Fruit fly (Drosophila melanogaster) whole organism, embryonic: Measurements from ENCODE around the gene CG8668.
A peak's percentile ranks its signal among the peaks of the same experiment; 100 is the strongest.

ENCODE experiments used
- ATbp ChIP-seq: fragments of 200-800 bp; sonication (Bioruptor generic); optimal IDR thresholded peaks from 2 replicates; lab custom pipeline; 2017; ENCODE audit warnings: missing biosample characterization, mild to moderate bottlenecking, missing genetic modification characterization, missing genetic modification reagents
- CG1024 ChIP-seq: fragments of 200-800 bp; sonication (Bioruptor generic); IDR thresholded peaks from 2 replicates; pipeline ENCODE4 v1.3.6; 2022; ENCODE audit warnings: missing biosample characterization, missing genetic modification characterization
- CG10959 ChIP-seq: fragments of 200-800 bp; sonication (Bioruptor generic); IDR thresholded peaks from 2 replicates; pipeline ENCODE4 v1.3.6; 2022; ENCODE audit warnings: missing biosample characterization, missing genetic modification characterization
- CG12219 ChIP-seq: fragments of 200-800 bp; sonication (Bioruptor generic); optimal IDR thresholded peaks from 3 replicates; lab custom pipeline; 2018; ENCODE audit warnings: missing biosample characterization, mild to moderate bottlenecking, missing genetic modification characterization
- CG12391 ChIP-seq: fragments of 200-800 bp; sonication (Bioruptor generic); optimal IDR thresholded peaks from 3 replicates; lab custom pipeline; 2018; ENCODE audit warnings: missing biosample characterization, mild to moderate bottlenecking, missing genetic modification characterization, moderate library complexity
- CG14050 ChIP-seq: fragments of 200-800 bp; sonication (Bioruptor generic); IDR thresholded peaks from 3 replicates; pipeline ENCODE4 v1.3.6; 2022; ENCODE audit warnings: missing biosample characterization, missing genetic modification characterization
- CG15601 ChIP-seq: fragments of 200-800 bp; sonication (Bioruptor generic); optimal IDR thresholded peaks from 3 replicates; lab custom pipeline; 2019; ENCODE audit warnings: missing biosample characterization, mild to moderate bottlenecking, missing genetic modification characterization, moderate library complexity
- CG17186 ChIP-seq: fragments of 200-800 bp; sonication (Bioruptor generic); optimal IDR thresholded peaks from 3 replicates; lab custom pipeline; 2017; ENCODE audit warnings: missing biosample characterization, missing genetic modification reagents, missing genetic modification characterization
- CG17385 ChIP-seq: fragments of 200-800 bp; sonication (Bioruptor generic); optimal IDR thresholded peaks from 3 replicates; lab custom pipeline; 2018; ENCODE audit warnings: missing biosample characterization, mild to moderate bottlenecking, missing genetic modification characterization
- CG2199 ChIP-seq: fragments of 200-800 bp; sonication (Bioruptor generic); IDR thresholded peaks from 3 replicates; pipeline ENCODE4 v1.3.6; 2022; ENCODE audit warnings: missing biosample characterization, missing genetic modification characterization
- CG31365 ChIP-seq: fragments of 200-800 bp; sonication (Bioruptor generic); optimal IDR thresholded peaks from 2 replicates; lab custom pipeline; 2018; ENCODE audit warnings: missing biosample characterization, mild to moderate bottlenecking, missing genetic modification characterization
- CG32767 ChIP-seq: fragments of 200-800 bp; sonication (Bioruptor generic); IDR thresholded peaks from 2 replicates; pipeline ENCODE4 v1.3.6; 2022; ENCODE audit warnings: missing biosample characterization, missing genetic modification characterization
- CG33557 ChIP-seq: fragments of 200-800 bp; sonication (Bioruptor generic); optimal IDR thresholded peaks from 2 replicates; lab custom pipeline; 2019; ENCODE audit warnings: missing biosample characterization, mild to moderate bottlenecking, missing genetic modification characterization, moderate library complexity
- CG34376 ChIP-seq: fragments of 200-800 bp; sonication (Bioruptor generic); optimal IDR thresholded peaks from 2 replicates; lab custom pipeline; 2018; ENCODE audit warnings: missing biosample characterization, mild to moderate bottlenecking, missing genetic modification characterization
- CG6254 ChIP-seq: fragments of 200-800 bp; sonication (Bioruptor generic); optimal IDR thresholded peaks from 3 replicates; lab custom pipeline; 2017; ENCODE audit warnings: mild to moderate bottlenecking, missing biosample characterization, missing genetic modification reagents, missing genetic modification characterization
- CG7271 ChIP-seq: fragments of 200-800 bp; sonication (Bioruptor generic); optimal IDR thresholded peaks from 2 replicates; lab custom pipeline; 2018; ENCODE audit warnings: missing biosample characterization, mild to moderate bottlenecking, missing genetic modification characterization, moderate library complexity
- CG7839 ChIP-seq: fragments of 200-800 bp; sonication (Bioruptor generic); optimal IDR thresholded peaks from 3 replicates; lab custom pipeline; 2018; ENCODE audit warnings: missing biosample characterization, mild to moderate bottlenecking, missing genetic modification characterization, moderate library complexity
- CG7928 ChIP-seq: fragments of 200-800 bp; sonication (Bioruptor generic); optimal IDR thresholded peaks from 2 replicates; lab custom pipeline; 2017; ENCODE audit warnings: missing biosample characterization, mild to moderate bottlenecking, missing genetic modification characterization
- CG8944 ChIP-seq: fragments of 200-800 bp; sonication (Bioruptor generic); optimal IDR thresholded peaks from 3 replicates; lab custom pipeline; 2016; ENCODE audit warnings: missing biosample characterization, missing genetic modification characterization
- CG9437 ChIP-seq: fragments of 200-800 bp; sonication (Bioruptor generic); optimal IDR thresholded peaks from 2 replicates; lab custom pipeline; 2018; ENCODE audit warnings: missing biosample characterization, mild to moderate bottlenecking, missing genetic modification characterization
- CG9797 ChIP-seq: fragments of 200-800 bp; sonication (Bioruptor generic); optimal IDR thresholded peaks from 3 replicates; lab custom pipeline; 2018; ENCODE audit warnings: missing biosample characterization, mild to moderate bottlenecking, missing genetic modification characterization
- Dfd ChIP-seq, 2 experiments: fragments of >200 bp; optimal IDR thresholded peaks; 2 replicates each; lab custom pipeline; 2017; ENCODE audit warnings: missing biosample characterization in 2 of 2, missing genetic modification characterization in 2 of 2
- Dip3 ChIP-seq: fragments of 200-800 bp; sonication (Bioruptor generic); optimal IDR thresholded peaks from 3 replicates; lab custom pipeline; 2016; ENCODE audit warnings: missing biosample characterization, missing genetic modification characterization
- Fer2 ChIP-seq: fragments of 200-800 bp; sonication (Bioruptor generic); optimal IDR thresholded peaks from 2 replicates; lab custom pipeline; 2018; ENCODE audit warnings: missing biosample characterization, mild to moderate bottlenecking, missing genetic modification characterization, moderate library complexity
- HLH4C ChIP-seq: fragments of 200-800 bp; sonication (Bioruptor generic); IDR thresholded peaks from 3 replicates; pipeline ENCODE4 v1.3.6; 2022; ENCODE audit warnings: missing biosample characterization, missing genetic modification characterization; ENCODE audit not compliant: partially characterized antibody
- Hr39 ChIP-seq: fragments of >200 bp; optimal IDR thresholded peaks from 2 replicates; lab custom pipeline; 2017
- Mrtf ChIP-seq: fragments of 200-800 bp; sonication (Bioruptor generic); IDR thresholded peaks from 3 replicates; pipeline ENCODE4 v1.3.6; 2022; ENCODE audit warnings: missing biosample characterization, missing genetic modification characterization
- PHDP ChIP-seq: fragments of 200-800 bp; sonication (Bioruptor generic); optimal IDR thresholded peaks from 3 replicates; lab custom pipeline; 2018; ENCODE audit warnings: missing biosample characterization, mild to moderate bottlenecking, missing genetic modification characterization, moderate library complexity
- Scr ChIP-seq: fragments of 200-800 bp; sonication (Bioruptor generic); IDR thresholded peaks from 2 replicates; pipeline ENCODE4 v1.3.6; 2022; ENCODE audit warnings: missing biosample characterization, missing genetic modification characterization; ENCODE audit not compliant: partially characterized antibody
- Sox102F ChIP-seq: fragments of 200-800 bp; sonication (Bioruptor generic); optimal IDR thresholded peaks from 2 replicates; lab custom pipeline; 2018; ENCODE audit warnings: missing biosample characterization, mild to moderate bottlenecking, missing genetic modification characterization, moderate library complexity
- Tbp ChIP-seq: fragments of >200 bp; optimal IDR thresholded peaks from 2 replicates; lab custom pipeline; 2018; ENCODE audit warnings: missing biosample characterization, missing genetic modification characterization
- YL-1 ChIP-seq: fragments of 200-800 bp; sonication (Bioruptor generic); optimal IDR thresholded peaks from 3 replicates; lab custom pipeline; 2017; ENCODE audit warnings: missing biosample characterization, mild to moderate bottlenecking, missing genetic modification characterization
- al ChIP-seq: fragments of 200-800 bp; sonication (Bioruptor generic); IDR thresholded peaks from 2 replicates; pipeline ENCODE4 v1.3.6; 2022; ENCODE audit warnings: missing biosample characterization, missing genetic modification characterization
- btn ChIP-seq: fragments of 200-800 bp; sonication (Bioruptor generic); optimal IDR thresholded peaks from 2 replicates; lab custom pipeline; 2016; ENCODE audit warnings: missing biosample characterization, missing genetic modification characterization
- crp ChIP-seq, 2 experiments: fragments of 200-800 bp; sonication (Bioruptor generic); optimal IDR thresholded peaks; 2 replicates in 1 of 2; 3 replicates in 1 of 2; lab custom pipeline; 2017; ENCODE audit warnings: missing biosample characterization in 2 of 2, missing genetic modification characterization in 2 of 2, mild to moderate bottlenecking in 1 of 2, moderate library complexity in 1 of 2
- cwo ChIP-seq: fragments of 200-800 bp; sonication (Bioruptor generic); optimal IDR thresholded peaks from 3 replicates; lab custom pipeline; 2017; ENCODE audit warnings: missing biosample characterization, missing genetic modification characterization, mild to moderate bottlenecking, moderate library complexity, missing genetic modification reagents
- disco-r ChIP-seq: fragments of 200-800 bp; sonication (Bioruptor generic); optimal IDR thresholded peaks from 2 replicates; lab custom pipeline; 2016; ENCODE audit warnings: missing biosample characterization, missing genetic modification characterization
- fd64A ChIP-seq: fragments of 200-800 bp; sonication (Bioruptor generic); optimal IDR thresholded peaks from 3 replicates; lab custom pipeline; 2018; ENCODE audit warnings: missing biosample characterization, mild to moderate bottlenecking, missing genetic modification characterization
- h ChIP-seq: fragments of >200 bp; optimal IDR thresholded peaks from 2 replicates; lab custom pipeline; 2017
- hth ChIP-seq: fragments of >200 bp; optimal IDR thresholded peaks from 2 replicates; lab custom pipeline; 2017; ENCODE audit warnings: inconsistent platforms
- ind ChIP-seq: fragments of 200-800 bp; sonication (Bioruptor generic); optimal IDR thresholded peaks from 3 replicates; lab custom pipeline; 2016; ENCODE audit warnings: missing biosample characterization, missing genetic modification characterization
- kah ChIP-seq: fragments of 200-800 bp; sonication (Bioruptor generic); optimal IDR thresholded peaks from 2 replicates; lab custom pipeline; 2018; ENCODE audit warnings: missing biosample characterization, mild to moderate bottlenecking, missing genetic modification characterization
- mam ChIP-seq: fragments of 200-800 bp; sonication (Bioruptor generic); optimal IDR thresholded peaks from 3 replicates; lab custom pipeline; 2016; ENCODE audit warnings: missing biosample characterization, missing genetic modification characterization
- pan ChIP-seq, 4 experiments: fragments of >200 bp in 3 of 4; fragments of 200-800 bp in 1 of 4; sonication (Bioruptor generic) in 1 of 4; optimal IDR thresholded peaks in 3 of 4; IDR thresholded peaks in 1 of 4; 2 replicates each; pipeline versions ENCODE4 v1.3.6 to Lab custom; 2017 to 2022; ENCODE audit warnings: missing biosample characterization in 2 of 4, missing genetic modification characterization in 2 of 4, mixed read lengths in 1 of 4
- prd ChIP-seq, 3 experiments: fragments of >200 bp in 2 of 3; fragments of 200-800 bp in 1 of 3; sonication (Bioruptor generic) in 1 of 3; optimal IDR thresholded peaks in 2 of 3; IDR thresholded peaks in 1 of 3; 2 replicates in 2 of 3; 3 replicates in 1 of 3; pipeline versions ENCODE4 v1.3.6 to Lab custom; 2017 to 2022; ENCODE audit warnings: missing biosample characterization in 1 of 3, missing genetic modification characterization in 1 of 3
- seq ChIP-seq: fragments of 200-800 bp; sonication (Bioruptor generic); IDR thresholded peaks from 2 replicates; pipeline ENCODE4 v1.3.6; 2022; ENCODE audit warnings: missing biosample characterization, missing genetic modification characterization
- trh ChIP-seq: fragments of 200-800 bp; sonication (Bioruptor generic); optimal IDR thresholded peaks from 2 replicates; lab custom pipeline; 2016; ENCODE audit warnings: missing biosample characterization, missing genetic modification characterization
- unc-4 ChIP-seq: fragments of 200-800 bp; sonication (Bioruptor generic); IDR thresholded peaks from 2 replicates; pipeline ENCODE4 v1.3.6; 2022; ENCODE audit warnings: missing biosample characterization, missing genetic modification characterization; ENCODE audit not compliant: partially characterized antibody
- unpg ChIP-seq: fragments of 200-800 bp; sonication (Bioruptor generic); optimal IDR thresholded peaks from 3 replicates; lab custom pipeline; 2018; ENCODE audit warnings: missing biosample characterization, mild to moderate bottlenecking, missing genetic modification characterization, moderate library complexity
- usp ChIP-seq: fragments of >200 bp; optimal IDR thresholded peaks from 2 replicates; lab custom pipeline; 2017; ENCODE audit warnings: missing biosample characterization, missing genetic modification characterization

CG8668 gene

dm6 chr2L:8159498-8159897, 32.7 kb downstream of the CG8668 start, which contains the start of the genes PAPLA1 and Rbsn-5 (continued):
- peak; percentile 93 for TF ChIP-seq al (GFP tag; lab: Robert Waterston, UW)
- TF ChIP-seq CG34376 (GFP tag; lab: Kevin White, UChicago), result peak; percentile 95
- TF ChIP-seq CG33557 (GFP tag; lab: Kevin White, UChicago), result peak; percentile 85
- no peak for TF ChIP-seq h (lab: Kevin White, UChicago)
- peak; percentile 94 for TF ChIP-seq PHDP (tag; lab: Kevin White, UChicago)
- TF ChIP-seq kah (GFP tag; lab: Kevin White, UChicago), result peak; percentile 77
- TF ChIP-seq trh (GFP tag; lab: Kevin White, UChicago), result peak; percentile 81
- peak; percentile 100 for TF ChIP-seq CG17385 (GFP tag; lab: Kevin White, UChicago)
- TF ChIP-seq fd64A, result peak; percentile 37
- peak; percentile 96 for TF ChIP-seq CG8944 (GFP tag; lab: Kevin White, UChicago)
- TF ChIP-seq Scr (GFP tag; lab: Robert Waterston, UW), result 0 out of 2 replicates have a peak, but pooled peaks have one; percentile 21
- TF ChIP-seq HLH4C (GFP tag; lab: Robert Waterston, UW), result no peak
- peak; percentile 97 for TF ChIP-seq Dip3 (GFP tag; lab: Kevin White, UChicago)
- TF ChIP-seq unpg, result peak; percentile 93
- no peak for TF ChIP-seq hth
- peak; percentile 24 to 78 for TF ChIP-seq crp (GFP tag; optimal IDR thresholded peaks at IDR 0.05; lab: Kevin White, UChicago)
- TF ChIP-seq CG15601 (tag; lab: Kevin White, UChicago), result peak; percentile 89
- peak; percentile 86 for TF ChIP-seq disco-r
- TF ChIP-seq mam, result peak; percentile 98
- peak; percentile 97 for TF ChIP-seq ind (GFP tag; lab: Kevin White, UChicago)
- peak; percentile 95 for TF ChIP-seq CG12391 (tag; lab: Kevin White, UChicago)
- TF ChIP-seq seq, result peak; percentile 80
- peak; percentile 64 for TF ChIP-seq CG6254 (GFP tag; lab: Kevin White, UChicago)
- TF ChIP-seq CG14050, result peak; percentile 84
- peak; percentile 100 for TF ChIP-seq CG7928 (GFP tag; lab: Kevin White, UChicago)
- TF ChIP-seq CG7271, result peak; percentile 85
- TF ChIP-seq ATbp (GFP tag; lab: Kevin White, UChicago), result peak; percentile 83
- TF ChIP-seq CG17186 (GFP tag; lab: Kevin White, UChicago), result peak; percentile 84
- TF ChIP-seq Fer2 (tag; lab: Kevin White, UChicago), result peak; percentile 91
- TF ChIP-seq CG7839 (tag; lab: Kevin White, UChicago), result peak; percentile 94
- TF ChIP-seq CG12219 (GFP tag; lab: Kevin White, UChicago), result peak; percentile 86
- TF ChIP-seq CG1024 (GFP tag; lab: Robert Waterston, UW), result peak; percentile 76
- peak; percentile 72 for TF ChIP-seq CG10959 (GFP tag; lab: Robert Waterston, UW)
- 0 out of 3 replicates have a peak, but pooled peaks have one; percentile 22 for TF ChIP-seq CG2199 (GFP tag; lab: Robert Waterston, UW)
- peak; percentile 85 for TF ChIP-seq CG32767 (GFP tag; lab: Robert Waterston, UW)
- peak; percentile 75 for TF ChIP-seq CG31365 (tag; lab: Kevin White, UChicago)
- TF ChIP-seq usp, result no peak
- peak; percentile 73 for TF ChIP-seq YL-1 (GFP tag; lab: Kevin White, UChicago)
- TF ChIP-seq Tbp (GFP tag; lab: Kevin White, UChicago), result no peak
- peak; percentile 31 for TF ChIP-seq CG9797
- no peak for TF ChIP-seq prd (optimal IDR thresholded peaks at IDR 0.05; lab: Kevin White, UChicago)
- peak; percentile 95 for TF ChIP-seq prd (GFP tag; IDR thresholded peaks at IDR 0.05; lab: Robert Waterston, UW)
- no peak for TF ChIP-seq pan (optimal IDR thresholded peaks at IDR 0.05; lab: Kevin White, UChicago)
- TF ChIP-seq pan (GFP tag; optimal IDR thresholded peaks at IDR 0.05 in 1 of 2, IDR thresholded peaks at IDR 0.05 in 1 of 2), result peak in 1 of 2 experiments; percentile 95
- TF ChIP-seq Sox102F, result peak; percentile 95
- TF ChIP-seq CG9437 (GFP tag; lab: Kevin White, UChicago), result peak; percentile 80
- no peak for TF ChIP-seq Dfd (GFP tag; optimal IDR thresholded peaks at IDR 0.05; lab: Kevin White, UChicago)
- TF ChIP-seq Hr39 (lab: Kevin White, UChicago), result no peak
- TF ChIP-seq Mrtf (GFP tag; lab: Robert Waterston, UW), result peak; percentile 87
- peak; percentile 80 for TF ChIP-seq cwo (GFP tag; lab: Kevin White, UChicago)
- TF ChIP-seq btn (GFP tag; lab: Kevin White, UChicago), result peak; percentile 84
- TF ChIP-seq unc-4 (GFP tag; lab: Robert Waterston, UW), result no peak
